Fruit fly (Drosophila melanogaster): Measurements from ENCODE around the gene CG15635.
A peak's percentile ranks its signal among the peaks of the same experiment; 100 is the strongest.

Gene CG15635

DNA sequence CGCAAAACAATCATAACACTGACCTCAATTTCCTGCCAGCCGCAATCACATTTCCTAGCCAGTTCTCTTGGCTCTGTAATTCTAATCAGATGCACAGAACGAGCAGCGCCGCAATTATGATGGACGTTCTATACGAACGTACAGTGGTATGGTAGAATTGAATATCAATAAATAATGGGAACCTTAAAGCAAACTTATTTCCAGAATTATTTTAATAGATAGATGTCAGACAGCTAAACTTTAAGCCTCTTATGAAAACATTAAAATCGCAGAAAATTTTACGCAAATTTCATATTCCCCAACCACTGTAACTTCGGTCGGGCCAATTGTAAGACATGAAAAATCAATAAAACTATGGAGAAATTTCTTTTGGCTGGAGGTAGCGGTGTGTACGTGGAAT, 23.6 kb upstream of the CG15635 start:
- TF ChIP-seq EcR (GFP tag; optimal IDR thresholded peaks at IDR 0.05) (no peak), CG12605 (GFP tag; IDR thresholded peaks at IDR 0.05) (peak; percentile 42; the same call in 1 of the 2 replicates), CG32121 (GFP tag; IDR thresholded peaks at IDR 0.05) (0 out of 2 replicates have a peak, but pooled peaks have one; percentile 52), CG13204 (GFP tag; optimal IDR thresholded peaks at IDR 0.05) (no peak), gl (tag; optimal IDR thresholded peaks at IDR 0.05) (no peak), CG8301 (tag; optimal IDR thresholded peaks at IDR 0.05) (peak; percentile 74), CG17806 (tag; optimal IDR thresholded peaks at IDR 0.05) (peak; percentile 25), D1 (tag; optimal IDR thresholded peaks at IDR 0.05) (no peak), CG8159 (tag; optimal IDR thresholded peaks at IDR 0.05) (peak; percentile 14), CG15710 (tag; optimal IDR thresholded peaks at IDR 0.05) (no peak), CG4496 (GFP tag; IDR thresholded peaks at IDR 0.05) (peak; percentile 84), CG10348 (GFP tag; IDR thresholded peaks at IDR 0.05) (no peak), rn (GFP tag; IDR thresholded peaks at IDR 0.05) (no peak), CG9948 (tag; optimal IDR thresholded peaks at IDR 0.05) (peak; percentile 6), Pif1B (GFP tag; optimal IDR thresholded peaks at IDR 0.05) (peak; percentile 14), fd96Ca (GFP tag; IDR thresholded peaks at IDR 0.05) (peak; percentile 18; the same call in 1 of the 3 replicates), Pif1A (GFP tag; optimal IDR thresholded peaks at IDR 0.05) (peak; percentile 50), CG34367 (tag; optimal IDR thresholded peaks at IDR 0.05) (no peak), CG14655 (GFP tag; optimal IDR thresholded peaks at IDR 0.05) (peak; percentile 64), Ets98B (GFP tag; IDR thresholded peaks at IDR 0.05) (peak; percentile 82), Snoo (tag; optimal IDR thresholded peaks at IDR 0.05) (no peak)

DNA sequence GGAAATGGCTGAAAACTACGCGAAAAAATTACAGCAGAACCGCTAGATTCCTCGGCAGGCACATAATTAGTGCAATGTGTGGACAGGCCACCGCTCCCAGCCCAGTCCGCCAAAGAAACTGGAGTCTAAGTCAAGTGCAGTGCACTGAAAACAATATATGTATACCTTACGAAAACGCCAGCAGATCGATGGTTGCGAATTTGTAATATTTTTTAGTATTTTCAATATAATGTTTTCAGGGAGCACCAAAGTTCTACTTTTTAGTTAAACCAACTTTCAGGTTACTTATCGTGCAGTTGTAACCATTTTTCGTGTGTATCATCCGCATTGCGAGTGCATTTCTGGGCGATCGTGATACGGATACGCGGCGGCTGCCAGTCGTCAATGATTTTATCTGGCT, 20.8 kb upstream of the CG15635 start:
- no peak for TF ChIP-seq CG34367 (tag; optimal IDR thresholded peaks at IDR 0.05)
- no peak for TF ChIP-seq CG8159 (tag; optimal IDR thresholded peaks at IDR 0.05)
- TF ChIP-seq CG32121 (GFP tag; IDR thresholded peaks at IDR 0.05): no peak
- peak; percentile 17; the same call in 1 of the 2 replicates for TF ChIP-seq Ets98B (GFP tag; IDR thresholded peaks at IDR 0.05)
- no peak for TF ChIP-seq rn (GFP tag; IDR thresholded peaks at IDR 0.05)
- TF ChIP-seq D1 (tag; optimal IDR thresholded peaks at IDR 0.05): no peak
- TF ChIP-seq Pif1B (GFP tag; optimal IDR thresholded peaks at IDR 0.05): no peak
- TF ChIP-seq CG12605 (GFP tag; IDR thresholded peaks at IDR 0.05): no peak
- no peak for TF ChIP-seq Snoo (tag; optimal IDR thresholded peaks at IDR 0.05)
- peak; percentile 77 for TF ChIP-seq CG8301 (tag; optimal IDR thresholded peaks at IDR 0.05)
- TF ChIP-seq gl (tag; optimal IDR thresholded peaks at IDR 0.05): no peak
- no peak for TF ChIP-seq CG9948 (tag; optimal IDR thresholded peaks at IDR 0.05)
- no peak for TF ChIP-seq CG15710 (tag; optimal IDR thresholded peaks at IDR 0.05)
- TF ChIP-seq CG13204 (GFP tag; optimal IDR thresholded peaks at IDR 0.05): no peak
- TF ChIP-seq EcR (GFP tag; optimal IDR thresholded peaks at IDR 0.05): no peak
- TF ChIP-seq CG4496 (GFP tag; IDR thresholded peaks at IDR 0.05): no peak
- TF ChIP-seq CG10348 (GFP tag; IDR thresholded peaks at IDR 0.05): no peak
- peak; percentile 8 for TF ChIP-seq CG17806 (tag; optimal IDR thresholded peaks at IDR 0.05)
- peak; percentile 26 for TF ChIP-seq Pif1A (GFP tag; optimal IDR thresholded peaks at IDR 0.05)
- peak; percentile 70 for TF ChIP-seq fd96Ca (GFP tag; IDR thresholded peaks at IDR 0.05)
- peak; percentile 80 for TF ChIP-seq CG14655 (GFP tag; optimal IDR thresholded peaks at IDR 0.05)

DNA sequence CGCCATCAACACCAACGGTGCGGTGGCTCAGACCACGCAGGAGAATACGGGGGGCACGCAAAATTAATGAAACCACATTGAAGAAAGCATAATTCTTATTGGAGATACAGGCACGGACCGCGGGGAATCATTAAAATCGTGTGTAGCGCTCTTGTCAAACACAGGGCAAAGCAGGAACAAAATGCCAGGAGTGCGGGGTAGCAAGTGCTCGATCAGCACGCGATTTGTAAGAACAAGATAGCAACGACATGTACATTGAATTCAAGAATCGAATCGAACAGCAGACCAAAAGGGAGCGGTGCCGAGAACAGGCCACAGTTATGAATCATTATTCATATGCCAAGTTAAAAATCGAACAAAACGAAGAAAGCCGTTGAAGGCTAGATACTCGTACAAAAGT, 15.8 kb upstream of the CG15635 start:
- TF ChIP-seq CG8301 (tag; optimal IDR thresholded peaks at IDR 0.05) (no peak), CG15710 (tag; optimal IDR thresholded peaks at IDR 0.05) (no peak)

DNA sequence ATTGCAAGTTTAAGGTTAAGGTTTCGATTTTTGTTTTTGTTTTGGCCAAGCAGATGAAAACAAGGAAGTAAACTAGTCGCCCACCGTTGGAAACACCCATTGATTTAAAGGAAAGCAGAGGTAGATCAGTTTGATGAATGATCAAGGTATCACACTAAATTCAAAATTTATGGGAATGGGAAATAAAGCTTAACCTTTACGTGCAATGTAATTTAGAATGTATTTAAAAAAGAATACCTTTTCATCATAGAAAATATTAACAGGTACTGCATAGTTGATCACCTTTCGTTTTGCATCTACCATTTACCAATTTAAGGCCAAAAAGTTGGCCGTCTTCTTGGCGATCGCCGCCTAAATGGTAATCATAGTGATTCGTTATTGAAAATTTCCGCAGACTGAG, 9.8 kb upstream of the CG15635 start:
- TF ChIP-seq CG10348 (GFP tag; IDR thresholded peaks at IDR 0.05): no peak
- no peak for TF ChIP-seq CG13204 (GFP tag; optimal IDR thresholded peaks at IDR 0.05)
- peak; percentile 47 for TF ChIP-seq Pif1A (GFP tag; optimal IDR thresholded peaks at IDR 0.05)
- TF ChIP-seq CG32121 (GFP tag; IDR thresholded peaks at IDR 0.05): no peak
- no peak for TF ChIP-seq CG17806 (tag; optimal IDR thresholded peaks at IDR 0.05)
- TF ChIP-seq CG14655 (GFP tag; optimal IDR thresholded peaks at IDR 0.05): peak; percentile 75
- TF ChIP-seq Snoo (tag; optimal IDR thresholded peaks at IDR 0.05): no peak
- TF ChIP-seq Ets98B (GFP tag; IDR thresholded peaks at IDR 0.05): 0 out of 2 replicates have a peak, but pooled peaks have one; percentile 13
- TF ChIP-seq rn (GFP tag; IDR thresholded peaks at IDR 0.05): no peak
- TF ChIP-seq CG12605 (GFP tag; IDR thresholded peaks at IDR 0.05): no peak
- peak; percentile 61 for TF ChIP-seq CG8301 (tag; optimal IDR thresholded peaks at IDR 0.05)

DNA sequence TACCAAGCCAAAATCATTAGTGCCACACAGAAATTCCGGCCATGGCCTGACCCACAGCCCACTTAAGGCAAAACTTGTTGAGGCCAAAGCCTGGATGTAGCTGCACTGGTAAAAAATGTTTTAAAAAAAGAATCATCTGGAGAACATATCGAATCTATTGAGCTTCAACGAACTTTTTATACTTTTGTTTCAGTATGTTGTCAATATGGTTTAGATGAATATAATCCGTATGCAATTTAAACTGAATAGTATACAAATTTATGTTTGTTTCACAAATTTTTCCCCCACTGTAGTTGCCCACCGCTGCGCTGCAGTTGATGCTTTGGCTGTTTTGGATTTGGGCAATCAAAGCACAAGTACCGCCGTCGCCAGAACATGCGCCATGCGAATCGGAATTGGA, 7.4 kb upstream of the CG15635 start:
- peak; percentile 37 for TF ChIP-seq Pif1A (GFP tag; optimal IDR thresholded peaks at IDR 0.05)
- TF ChIP-seq CG4496 (GFP tag; IDR thresholded peaks at IDR 0.05): 0 out of 3 replicates have a peak, but pooled peaks have one; percentile 41
- no peak for TF ChIP-seq Snoo (tag; optimal IDR thresholded peaks at IDR 0.05)
- TF ChIP-seq CG12605 (GFP tag; IDR thresholded peaks at IDR 0.05): peak; percentile 55
- TF ChIP-seq CG9948 (tag; optimal IDR thresholded peaks at IDR 0.05): no peak
- no peak for TF ChIP-seq gl (tag; optimal IDR thresholded peaks at IDR 0.05)
- TF ChIP-seq rn (GFP tag; IDR thresholded peaks at IDR 0.05): no peak
- TF ChIP-seq CG15710 (tag; optimal IDR thresholded peaks at IDR 0.05): no peak
- no peak for TF ChIP-seq CG32121 (GFP tag; IDR thresholded peaks at IDR 0.05)
- no peak for TF ChIP-seq CG10348 (GFP tag; IDR thresholded peaks at IDR 0.05)
- TF ChIP-seq CG14655 (GFP tag; optimal IDR thresholded peaks at IDR 0.05): peak; percentile 74
- no peak for TF ChIP-seq CG34367 (tag; optimal IDR thresholded peaks at IDR 0.05)
- TF ChIP-seq CG8301 (tag; optimal IDR thresholded peaks at IDR 0.05): peak; percentile 64
- no peak for TF ChIP-seq CG13204 (GFP tag; optimal IDR thresholded peaks at IDR 0.05)
- TF ChIP-seq Ets98B (GFP tag; IDR thresholded peaks at IDR 0.05): 0 out of 2 replicates have a peak, but pooled peaks have one; percentile 13
- no peak for TF ChIP-seq EcR (GFP tag; optimal IDR thresholded peaks at IDR 0.05)

DNA sequence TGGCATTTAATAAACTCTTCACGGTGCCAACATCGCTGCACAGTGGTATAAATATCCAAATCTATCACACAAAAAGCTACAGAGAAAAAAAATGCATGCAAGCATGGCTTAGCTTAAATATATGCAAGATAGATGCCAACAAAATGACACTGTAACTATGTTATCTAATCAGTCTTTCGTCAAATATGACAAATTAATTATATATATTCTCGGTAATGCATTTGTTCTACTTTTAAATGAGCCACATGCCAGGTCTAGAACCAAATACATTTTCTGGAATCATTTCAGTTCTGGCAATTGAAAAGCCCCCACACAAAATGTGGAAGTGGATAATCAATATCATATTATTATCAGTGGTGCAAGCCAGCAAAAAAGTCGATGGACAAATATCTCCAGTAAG, 1.8 kb upstream of the CG15635 start, which contains the start of gene BG642163:
Gene BG642163 (plus strand): TSS at position 301 of the 400 bp plus-strand sequence.
- TF ChIP-seq rn (GFP tag; IDR thresholded peaks at IDR 0.05): no peak
- TF ChIP-seq CG14655 (GFP tag; optimal IDR thresholded peaks at IDR 0.05): no peak
- no peak for TF ChIP-seq Pif1A (GFP tag; optimal IDR thresholded peaks at IDR 0.05)
- TF ChIP-seq CG8159 (tag; optimal IDR thresholded peaks at IDR 0.05): no peak
- TF ChIP-seq CG13204 (GFP tag; optimal IDR thresholded peaks at IDR 0.05): no peak
- no peak for TF ChIP-seq CG8301 (tag; optimal IDR thresholded peaks at IDR 0.05)
- TF ChIP-seq CG4496 (GFP tag; IDR thresholded peaks at IDR 0.05): no peak
- TF ChIP-seq CG17806 (tag; optimal IDR thresholded peaks at IDR 0.05): no peak
- no peak for TF ChIP-seq Ets98B (GFP tag; IDR thresholded peaks at IDR 0.05)
- no peak for TF ChIP-seq CG15710 (tag; optimal IDR thresholded peaks at IDR 0.05)
- TF ChIP-seq CG34367 (tag; optimal IDR thresholded peaks at IDR 0.05): no peak
- no peak for TF ChIP-seq D1 (tag; optimal IDR thresholded peaks at IDR 0.05)
- no peak for TF ChIP-seq gl (tag; optimal IDR thresholded peaks at IDR 0.05)
- no peak for TF ChIP-seq CG10348 (GFP tag; IDR thresholded peaks at IDR 0.05)
